Worm (Caenorhabditis elegans) whole organism, L4/young adult: ENCODE results near the gene his-1.

Experiments
- W03F9.2 ChIP-seq: fragments of 150-350 bp; optimal IDR thresholded peaks from 2 replicates; lab custom pipeline; 2014; ENCODE audit warnings: missing biosample characterization, missing genetic modification characterization
- him-1 ChIP-seq: sonication (generic microtip); optimal IDR thresholded peaks from 2 replicates; lab custom pipeline; 2016; ENCODE audit warnings: missing genotype, missing genetic modification reagents, missing genetic modification characterization, missing compliant biosample characterization

DNA sequence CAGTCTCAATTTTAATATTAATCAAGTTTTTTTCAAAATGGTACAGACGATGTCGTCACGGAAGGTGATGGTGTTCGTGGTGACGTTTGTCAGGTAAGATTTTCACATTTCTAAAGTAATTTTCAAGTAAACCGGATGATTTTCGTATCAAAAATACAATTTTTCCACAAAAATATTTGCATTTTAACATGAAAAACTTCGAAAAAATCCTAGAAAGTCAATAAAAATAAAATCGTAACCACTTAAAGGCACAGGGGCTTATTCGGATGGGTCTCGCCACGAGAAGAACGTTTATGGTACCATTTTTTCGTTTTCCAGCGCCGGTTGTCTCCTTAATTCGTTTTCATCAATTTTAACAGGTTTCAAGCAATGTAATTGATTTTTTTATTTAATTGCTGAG lies 18.0 kb upstream of the his-1 start, which contains the start of gene T10C6.6:
- TF ChIP-seq W03F9.2 (no peak), him-1 (tag; lab: Kevin White, UChicago) (no peak)
